Fruit fly (Drosophila melanogaster) S2 (cell line): ENCODE measurements around the gene CG42818.
A peak's percentile ranks its signal among the peaks of the same experiment; 100 is the strongest.

Experiments used
- CG8478 ChIP-seq: fragments of >200 bp; optimal IDR thresholded peaks from 2 replicates; lab custom pipeline; 2018
- CTCF ChIP-seq, 2 experiments: fragments of >200 bp; optimal IDR thresholded peaks; 2 replicates each; lab custom pipeline; 2018

CG42818 gene

dm6 chr2L:16267159-16268065 is 25.7 kb downstream of the CG42818 start:
- TF ChIP-seq CG8478 (lab: Kevin White, UChicago) (no peak), CTCF (optimal IDR thresholded peaks at IDR 0.05; lab: Kevin White, UChicago) (no peak)

dm6 chr2L:16268107-16268539 is 26.4 kb downstream of the CG42818 start:
- TF ChIP-seq CTCF (optimal IDR thresholded peaks at IDR 0.05; lab: Kevin White, UChicago) (no peak), CG8478 (lab: Kevin White, UChicago) (no peak)

- TF ChIP-seq CTCF (optimal IDR thresholded peaks at IDR 0.05; lab: Kevin White, UChicago), result no peak
- no peak for TF ChIP-seq CG8478 (lab: Kevin White, UChicago)
Observed at dm6 chr2L:16268869-16269231, 27.1 kb downstream of the CG42818 start.

dm6 chr2L:16269232-16270134 is 27.7 kb downstream of the CG42818 start:
- TF ChIP-seq CTCF (optimal IDR thresholded peaks at IDR 0.05; lab: Kevin White, UChicago) (no peak), CG8478 (lab: Kevin White, UChicago) (no peak)

- TF ChIP-seq CTCF (optimal IDR thresholded peaks at IDR 0.05; lab: Kevin White, UChicago), result no peak
Observed at dm6 chr2L:16270667-16271485, 29.1 kb downstream of the CG42818 start.

- no peak for TF ChIP-seq CG8478 (lab: Kevin White, UChicago)
- TF ChIP-seq CTCF (optimal IDR thresholded peaks at IDR 0.05; lab: Kevin White, UChicago), result no peak
Observed at dm6 chr2L:16271486-16271806, 29.7 kb downstream of the CG42818 start.

dm6 chr2L:16272730-16273129 is 31.0 kb downstream of the CG42818 start:
- TF ChIP-seq CG8478 (lab: Kevin White, UChicago), result no peak
- TF ChIP-seq CTCF (optimal IDR thresholded peaks at IDR 0.05; lab: Kevin White, UChicago), result no peak

dm6 chr2L:16273439-16273838 is 31.7 kb downstream of the CG42818 start:
- TF ChIP-seq CG8478 (lab: Kevin White, UChicago), result no peak
- no peak for TF ChIP-seq CTCF (optimal IDR thresholded peaks at IDR 0.05; lab: Kevin White, UChicago)

- TF ChIP-seq CTCF (optimal IDR thresholded peaks at IDR 0.05; lab: Kevin White, UChicago), result no peak
- no peak for TF ChIP-seq CG8478 (lab: Kevin White, UChicago)
Observed at dm6 chr2L:16274100-16274499, 32.4 kb downstream of the CG42818 start.

dm6 chr2L:16275177-16275808 is 33.6 kb downstream of the CG42818 start:
- TF ChIP-seq CTCF (optimal IDR thresholded peaks at IDR 0.05; lab: Kevin White, UChicago) (no peak), CG8478 (lab: Kevin White, UChicago) (no peak)

dm6 chr2L:16275809-16276178 is 34.1 kb downstream of the CG42818 start:
- no peak for TF ChIP-seq CG8478 (lab: Kevin White, UChicago)
- TF ChIP-seq CTCF (optimal IDR thresholded peaks at IDR 0.05; lab: Kevin White, UChicago), result peak; percentile 57 to 81

dm6 chr2L:16276820-16277219 is 35.1 kb downstream of the CG42818 start:
- TF ChIP-seq CTCF (optimal IDR thresholded peaks at IDR 0.05; lab: Kevin White, UChicago) (no peak), CG8478 (lab: Kevin White, UChicago) (no peak)

- TF ChIP-seq CTCF (optimal IDR thresholded peaks at IDR 0.05; lab: Kevin White, UChicago) (no peak), CG8478 (lab: Kevin White, UChicago) (no peak)
Observed at dm6 chr2L:16277922-16278321, 36.2 kb downstream of the CG42818 start.

dm6 chr2L:16278842-16279241 is 37.1 kb downstream of the CG42818 start:
- TF ChIP-seq CG8478 (lab: Kevin White, UChicago) (no peak), CTCF (optimal IDR thresholded peaks at IDR 0.05; lab: Kevin White, UChicago) (no peak)
